Fruit fly (Drosophila melanogaster) whole organism, embryonic: ENCODE measurements around the gene CG2961.

Experiments used
- ATbp ChIP-seq: fragments of 200-800 bp; sonication (Bioruptor generic); optimal IDR thresholded peaks from 2 replicates; lab custom pipeline; 2017; ENCODE audit warnings: missing biosample characterization, mild to moderate bottlenecking, missing genetic modification characterization, missing genetic modification reagents
- Adf1 ChIP-seq: fragments of 200-800 bp; sonication (Bioruptor generic); IDR thresholded peaks from 2 replicates; pipeline ENCODE4 v1.3.6; 2022; ENCODE audit warnings: missing biosample characterization, missing genetic modification characterization
- Bgb ChIP-seq: fragments of 200-800 bp; sonication (Bioruptor generic); IDR thresholded peaks from 2 replicates; pipeline ENCODE4 v1.3.6; 2022; ENCODE audit warnings: missing biosample characterization, missing genetic modification characterization; ENCODE audit not compliant: partially characterized antibody
- Bteb2 ChIP-seq: fragments of 200-800 bp; sonication (Bioruptor generic); optimal IDR thresholded peaks from 2 replicates; lab custom pipeline; 2016; ENCODE audit warnings: missing biosample characterization, missing genetic modification characterization
- CG10209 ChIP-seq: fragments of 200-800 bp; sonication (Bioruptor generic); optimal IDR thresholded peaks from 3 replicates; lab custom pipeline; 2017; ENCODE audit warnings: missing biosample characterization, mild to moderate bottlenecking, missing genetic modification characterization, missing genetic modification reagents
- CG11504 ChIP-seq: fragments of 200-800 bp; sonication (Bioruptor generic); optimal IDR thresholded peaks from 3 replicates; lab custom pipeline; 2019; ENCODE audit warnings: missing biosample characterization, mild to moderate bottlenecking, missing genetic modification characterization, moderate library complexity
- CG13775 ChIP-seq: fragments of 200-800 bp; sonication (Bioruptor generic); optimal IDR thresholded peaks from 3 replicates; lab custom pipeline; 2017; ENCODE audit warnings: missing biosample characterization, mild to moderate bottlenecking, missing genetic modification characterization
- CG15269 ChIP-seq: fragments of 200-800 bp; sonication (Bioruptor generic); optimal IDR thresholded peaks from 2 replicates; lab custom pipeline; 2018; ENCODE audit warnings: missing biosample characterization, mild to moderate bottlenecking, missing genetic modification characterization, moderate library complexity
- CG15601 ChIP-seq: fragments of 200-800 bp; sonication (Bioruptor generic); optimal IDR thresholded peaks from 3 replicates; lab custom pipeline; 2019; ENCODE audit warnings: missing biosample characterization, mild to moderate bottlenecking, missing genetic modification characterization, moderate library complexity
- CG16779 ChIP-seq: fragments of 200-800 bp; sonication (Bioruptor generic); IDR thresholded peaks from 2 replicates; pipeline ENCODE4 v1.3.6; 2022; ENCODE audit warnings: missing biosample characterization, missing genetic modification characterization
- CG17385 ChIP-seq: fragments of 200-800 bp; sonication (Bioruptor generic); optimal IDR thresholded peaks from 3 replicates; lab custom pipeline; 2018; ENCODE audit warnings: missing biosample characterization, mild to moderate bottlenecking, missing genetic modification characterization
- CG1792 ChIP-seq: fragments of 200-800 bp; sonication (Bioruptor generic); optimal IDR thresholded peaks from 2 replicates; lab custom pipeline; 2016; ENCODE audit warnings: missing biosample characterization, missing genetic modification characterization
- CG2712 ChIP-seq: fragments of 200-800 bp; optimal IDR thresholded peaks from 3 replicates; lab custom pipeline; 2019; ENCODE audit warnings: missing biosample characterization, mild to moderate bottlenecking, missing genetic modification characterization, moderate library complexity
- CG32532 ChIP-seq: fragments of 200-800 bp; sonication (Bioruptor generic); IDR thresholded peaks from 2 replicates; pipeline ENCODE4 v1.3.6; 2022; ENCODE audit warnings: missing biosample characterization, missing genetic modification characterization
- CG34376 ChIP-seq: fragments of 200-800 bp; sonication (Bioruptor generic); optimal IDR thresholded peaks from 2 replicates; lab custom pipeline; 2018; ENCODE audit warnings: missing biosample characterization, mild to moderate bottlenecking, missing genetic modification characterization
- CG7786 ChIP-seq: fragments of 200-800 bp; sonication (Bioruptor generic); optimal IDR thresholded peaks from 2 replicates; lab custom pipeline; 2016; ENCODE audit warnings: missing biosample characterization, missing genetic modification characterization
- CG8089 ChIP-seq: fragments of 200-800 bp; sonication (Bioruptor generic); optimal IDR thresholded peaks from 3 replicates; lab custom pipeline; 2016; ENCODE audit warnings: missing biosample characterization, missing genetic modification characterization
- D19B ChIP-seq: fragments of 200-800 bp; sonication (Bioruptor generic); optimal IDR thresholded peaks from 2 replicates; lab custom pipeline; 2017; ENCODE audit warnings: missing biosample characterization, mild to moderate bottlenecking, missing genetic modification characterization
- HLH4C ChIP-seq: fragments of 200-800 bp; sonication (Bioruptor generic); IDR thresholded peaks from 3 replicates; pipeline ENCODE4 v1.3.6; 2022; ENCODE audit warnings: missing biosample characterization, missing genetic modification characterization; ENCODE audit not compliant: partially characterized antibody
- Hmx ChIP-seq: fragments of 200-800 bp; sonication (Bioruptor generic); optimal IDR thresholded peaks from 2 replicates; lab custom pipeline; 2016; ENCODE audit warnings: missing biosample characterization, missing genetic modification characterization
- Hr3 ChIP-seq: fragments of 200-800 bp; sonication (Bioruptor generic); optimal IDR thresholded peaks from 3 replicates; lab custom pipeline; 2016; ENCODE audit warnings: missing biosample characterization, missing genetic modification characterization
- Hsf ChIP-seq: fragments of 200-800 bp; sonication (Bioruptor generic); optimal IDR thresholded peaks from 3 replicates; lab custom pipeline; 2016; ENCODE audit warnings: missing biosample characterization, missing genetic modification characterization
- Oli ChIP-seq: fragments of 200-800 bp; sonication (Bioruptor generic); optimal IDR thresholded peaks from 2 replicates; lab custom pipeline; 2018; ENCODE audit warnings: missing biosample characterization, mild to moderate bottlenecking, missing genetic modification characterization, moderate library complexity
- Six4 ChIP-seq: fragments of 200-800 bp; sonication (Bioruptor generic); optimal IDR thresholded peaks from 2 replicates; lab custom pipeline; 2016; ENCODE audit warnings: missing biosample characterization, missing genetic modification characterization
- Sry-δ ChIP-seq: fragments of 200-800 bp; sonication (Bioruptor generic); optimal IDR thresholded peaks from 2 replicates; lab custom pipeline; 2016; ENCODE audit warnings: missing biosample characterization, missing genetic modification characterization
- Vsx1 ChIP-seq: fragments of 200-800 bp; sonication (Bioruptor generic); optimal IDR thresholded peaks from 2 replicates; lab custom pipeline; 2017; ENCODE audit warnings: missing biosample characterization, mild to moderate bottlenecking, missing genetic modification characterization, missing genetic modification reagents
- Xrp1 ChIP-seq: fragments of 200-800 bp; sonication (Bioruptor generic); IDR thresholded peaks from 2 replicates; pipeline ENCODE4 v1.3.6; 2022; ENCODE audit warnings: missing biosample characterization, missing genetic modification characterization
- bsh ChIP-seq, 2 experiments: fragments of 200-800 bp; sonication (Bioruptor generic); optimal IDR thresholded peaks; 2 replicates each; lab custom pipeline; 2017 to 2018; ENCODE audit warnings: mild to moderate bottlenecking in 2 of 2, missing biosample characterization in 2 of 2, missing genetic modification characterization in 2 of 2, moderate library complexity in 1 of 2
- chif ChIP-seq, 2 experiments: fragments of 200-800 bp; sonication (Bioruptor generic); optimal IDR thresholded peaks; 3 replicates each; lab custom pipeline; 2016; ENCODE audit warnings: missing biosample characterization in 2 of 2, missing genetic modification characterization in 2 of 2
- disco-r ChIP-seq: fragments of 200-800 bp; sonication (Bioruptor generic); optimal IDR thresholded peaks from 2 replicates; lab custom pipeline; 2016; ENCODE audit warnings: missing biosample characterization, missing genetic modification characterization
- emc ChIP-seq: fragments of 200-800 bp; sonication (Bioruptor generic); optimal IDR thresholded peaks from 2 replicates; lab custom pipeline; 2016; ENCODE audit warnings: missing biosample characterization, missing genetic modification characterization
- fd3F ChIP-seq: fragments of 200-800 bp; sonication (Bioruptor generic); optimal IDR thresholded peaks from 2 replicates; lab custom pipeline; 2018; ENCODE audit warnings: missing biosample characterization, mild to moderate bottlenecking, missing genetic modification characterization, moderate library complexity
- gfzf ChIP-seq: fragments of 200-800 bp; sonication (Bioruptor generic); optimal IDR thresholded peaks from 2 replicates; lab custom pipeline; 2016; ENCODE audit warnings: missing biosample characterization, mild to moderate bottlenecking, missing genetic modification characterization, moderate library complexity
- gsb ChIP-seq: fragments of 200-800 bp; sonication (Bioruptor generic); IDR thresholded peaks from 2 replicates; pipeline ENCODE4 v1.3.6; 2022; ENCODE audit warnings: missing biosample characterization, missing genetic modification characterization
- jigr1 ChIP-seq: fragments of 200-800 bp; sonication (Bioruptor generic); IDR thresholded peaks from 3 replicates; pipeline ENCODE4 v1.3.6; 2022; ENCODE audit warnings: missing biosample characterization, missing genetic modification characterization
- knrl ChIP-seq: fragments of 200-800 bp; sonication (Bioruptor generic); IDR thresholded peaks from 3 replicates; pipeline ENCODE4 v1.3.6; 2022; ENCODE audit warnings: missing biosample characterization, missing genetic modification characterization; ENCODE audit not compliant: partially characterized antibody
- lbe ChIP-seq: fragments of 200-800 bp; sonication (Bioruptor generic); optimal IDR thresholded peaks from 2 replicates; lab custom pipeline; 2016; ENCODE audit warnings: missing biosample characterization, mild to moderate bottlenecking, missing genetic modification characterization
- lilli ChIP-seq: fragments of 200-800 bp; sonication (Bioruptor generic); optimal IDR thresholded peaks from 3 replicates; lab custom pipeline; 2016; ENCODE audit warnings: missing biosample characterization, missing genetic modification characterization
- lmd ChIP-seq: fragments of 200-800 bp; sonication (Bioruptor generic); IDR thresholded peaks from 2 replicates; pipeline ENCODE4 v1.3.6; 2022; ENCODE audit warnings: missing biosample characterization, missing genetic modification characterization
- lola ChIP-seq, 3 experiments: fragments of >200 bp in 2 of 3; fragments of 200-800 bp in 1 of 3; sonication (Bioruptor generic) in 1 of 3; optimal IDR thresholded peaks; 2 replicates each; lab custom pipeline; 2017 to 2019; ENCODE audit warnings: missing biosample characterization in 3 of 3, missing genetic modification characterization in 3 of 3, mild to moderate bottlenecking in 1 of 3, moderate library complexity in 1 of 3
- odd ChIP-seq: fragments of 200-800 bp; sonication (Bioruptor generic); optimal IDR thresholded peaks from 2 replicates; lab custom pipeline; 2017; ENCODE audit warnings: missing biosample characterization, mild to moderate bottlenecking, missing genetic modification characterization
- phol ChIP-seq: fragments of 200-800 bp; sonication (Bioruptor generic); optimal IDR thresholded peaks from 3 replicates; lab custom pipeline; 2018; ENCODE audit warnings: missing biosample characterization, mild to moderate bottlenecking, missing genetic modification characterization, moderate library complexity
- prd ChIP-seq, 3 experiments: fragments of >200 bp in 2 of 3; fragments of 200-800 bp in 1 of 3; sonication (Bioruptor generic) in 1 of 3; optimal IDR thresholded peaks in 2 of 3; IDR thresholded peaks in 1 of 3; 2 replicates in 2 of 3; 3 replicates in 1 of 3; pipeline versions ENCODE4 v1.3.6 to Lab custom; 2017 to 2022; ENCODE audit warnings: missing biosample characterization in 1 of 3, missing genetic modification characterization in 1 of 3
- pum ChIP-seq: fragments of 200-800 bp; sonication (Bioruptor generic); optimal IDR thresholded peaks from 2 replicates; lab custom pipeline; 2016; ENCODE audit warnings: missing biosample characterization, missing genetic modification characterization
- scrt ChIP-seq: fragments of 200-800 bp; sonication (Bioruptor generic); optimal IDR thresholded peaks from 2 replicates; lab custom pipeline; 2018; ENCODE audit warnings: missing biosample characterization, mild to moderate bottlenecking, missing genetic modification characterization, moderate library complexity
- trem ChIP-seq: fragments of 200-800 bp; optimal IDR thresholded peaks from 3 replicates; lab custom pipeline; 2019; ENCODE audit warnings: missing biosample characterization, mild to moderate bottlenecking, missing genetic modification characterization, moderate library complexity
- usp ChIP-seq: fragments of >200 bp; optimal IDR thresholded peaks from 2 replicates; lab custom pipeline; 2017; ENCODE audit warnings: missing biosample characterization, missing genetic modification characterization
- wdn ChIP-seq: fragments of 200-800 bp; sonication (Bioruptor generic); IDR thresholded peaks from 2 replicates; pipeline ENCODE4 v1.3.6; 2022; ENCODE audit warnings: missing biosample characterization, missing genetic modification characterization

CG2961 gene

dm6 chrX:10211128-10211914 lies 21.6 kb downstream of the CG2961 start (continued):
- peak; percentile 63 for TF ChIP-seq lilli
- peak; percentile 62 for TF ChIP-seq CG2712 (tag; lab: Kevin White, UChicago)
- TF ChIP-seq wdn (GFP tag; lab: Robert Waterston, UW) = 0 out of 2 replicates have a peak, but pooled peaks have one; percentile 4
- TF ChIP-seq CG1792 = no peak
- TF ChIP-seq D19B (GFP tag; lab: Kevin White, UChicago) = peak; percentile 74
- TF ChIP-seq CG32532 (GFP tag; lab: Robert Waterston, UW) = no peak; the same call in 1 of the 2 replicates
- peak; percentile 55 for TF ChIP-seq CG17385 (GFP tag; lab: Kevin White, UChicago)
- TF ChIP-seq Sry-δ (GFP tag; lab: Kevin White, UChicago) = no peak
- TF ChIP-seq CG7786 (GFP tag; lab: Kevin White, UChicago) = peak; percentile 8
- no peak for TF ChIP-seq prd (optimal IDR thresholded peaks at IDR 0.05; lab: Kevin White, UChicago)
- TF ChIP-seq prd (GFP tag; IDR thresholded peaks at IDR 0.05; lab: Robert Waterston, UW) = no peak
- peak in 1 of 2 experiments; percentile 4 for TF ChIP-seq chif (GFP tag; optimal IDR thresholded peaks at IDR 0.05; lab: Kevin White, UChicago)
- TF ChIP-seq Vsx1 (GFP tag; lab: Kevin White, UChicago) = peak; percentile 18
- no peak for TF ChIP-seq usp
- TF ChIP-seq bsh (GFP tag; optimal IDR thresholded peaks at IDR 0.05; lab: Kevin White, UChicago) = peak; percentile 64 to 73
- peak; percentile 45 for TF ChIP-seq Six4
- peak; percentile 78 for TF ChIP-seq Oli (tag; lab: Kevin White, UChicago)
- no peak for TF ChIP-seq knrl
- TF ChIP-seq CG8089 (GFP tag; lab: Kevin White, UChicago) = no peak
- no peak for TF ChIP-seq gfzf (GFP tag; lab: Kevin White, UChicago)
- TF ChIP-seq fd3F = peak; percentile 63
- TF ChIP-seq odd (GFP tag; lab: Kevin White, UChicago) = no peak
- TF ChIP-seq jigr1 (GFP tag; lab: Robert Waterston, UW) = no peak
- TF ChIP-seq Hmx (GFP tag; lab: Kevin White, UChicago) = peak; percentile 19
- peak; percentile 54 for TF ChIP-seq CG10209 (GFP tag; lab: Kevin White, UChicago)
- TF ChIP-seq lola (GFP tag; optimal IDR thresholded peaks at IDR 0.05; lab: Kevin White, UChicago) = peak in 1 of 3 experiments; percentile 55
- TF ChIP-seq CG15269 (tag; lab: Kevin White, UChicago) = peak; percentile 70
- peak; percentile 57 for TF ChIP-seq Xrp1 (GFP tag; lab: Robert Waterston, UW)
- TF ChIP-seq Bgb (GFP tag; lab: Robert Waterston, UW) = no peak; the same call in 1 of the 2 replicates
- peak; percentile 41; the same call in 1 of the 2 replicates for TF ChIP-seq lmd
- no peak for TF ChIP-seq emc (GFP tag; lab: Kevin White, UChicago)
- peak; percentile 31 for TF ChIP-seq disco-r (GFP tag; lab: Kevin White, UChicago)
- no peak for TF ChIP-seq CG34376 (GFP tag; lab: Kevin White, UChicago)
- TF ChIP-seq phol = peak; percentile 73
- peak; percentile 43 for TF ChIP-seq trem
- peak; percentile 80 for TF ChIP-seq CG11504 (tag; lab: Kevin White, UChicago)
- TF ChIP-seq scrt = peak; percentile 35
- TF ChIP-seq lbe (GFP tag; lab: Kevin White, UChicago) = peak; percentile 53
- peak; percentile 51 for TF ChIP-seq CG13775 (GFP tag; lab: Kevin White, UChicago)
- TF ChIP-seq ATbp = peak; percentile 44
- TF ChIP-seq gsb (GFP tag; lab: Robert Waterston, UW) = no peak
- TF ChIP-seq Hsf (GFP tag; lab: Kevin White, UChicago) = peak; percentile 67
- TF ChIP-seq CG15601 (tag; lab: Kevin White, UChicago) = peak; percentile 60
- peak; percentile 95 for TF ChIP-seq Adf1 (GFP tag; lab: Robert Waterston, UW)
- TF ChIP-seq Hr3 = peak; percentile 50
- peak; percentile 45 for TF ChIP-seq pum (GFP tag; lab: Kevin White, UChicago)
- TF ChIP-seq Bteb2 (GFP tag; lab: Kevin White, UChicago) = peak; percentile 20
- TF ChIP-seq HLH4C = no peak
- no peak for TF ChIP-seq CG16779
